Worm (Caenorhabditis elegans): Measurements from ENCODE around the gene F11E6.6.

The F11E6.6 gene

DNA sequence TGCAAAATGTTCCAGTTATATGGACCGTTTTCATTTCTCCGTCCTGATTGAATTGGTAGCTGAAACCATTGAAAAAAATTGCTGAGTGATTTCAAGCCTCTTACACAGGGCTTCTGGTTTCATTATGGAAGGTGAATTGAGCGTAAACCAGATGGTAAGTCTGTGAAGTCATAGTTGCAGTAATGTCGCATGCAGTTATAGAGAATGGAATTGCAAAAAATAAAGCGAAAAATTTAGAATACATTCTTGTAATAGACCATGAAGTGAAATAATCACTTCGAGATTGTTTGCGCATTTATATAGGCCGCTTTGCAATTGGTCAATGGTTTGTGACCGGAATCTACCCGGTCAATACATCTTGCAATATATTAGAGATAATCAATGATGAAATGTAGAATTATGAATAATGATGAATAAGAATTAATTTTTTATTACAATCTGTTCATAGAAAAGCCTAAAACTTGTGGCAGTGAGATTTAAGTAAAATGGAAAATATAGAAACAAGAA is 4.4 kb upstream of the F11E6.6 start, which contains the start of gene F11E6.4 (continued):
- no peak for TF ChIP-seq nhr-41 (GFP tag; IDR thresholded peaks at IDR 0.05)
- TF ChIP-seq dve-1 (tag; optimal IDR thresholded peaks at IDR 0.05; ENCODE audit: insufficient read depth): peak; percentile 32
- TF ChIP-seq ces-1 (GFP tag; optimal IDR thresholded peaks at IDR 0.05): no peak
- no peak for TF ChIP-seq ceh-20 (GFP tag; IDR thresholded peaks at IDR 0.05)
- TF ChIP-seq ama-1 (optimal IDR thresholded peaks at IDR 0.05): peak; percentile 51
- TF ChIP-seq ceh-82 (tag; optimal IDR thresholded peaks at IDR 0.05): no peak
- peak in 1 of 2 experiments; percentile 21 for TF ChIP-seq lsy-2 (tag; optimal IDR thresholded peaks at IDR 0.05)
- no peak for TF ChIP-seq zip-11 (GFP tag; IDR thresholded peaks at IDR 0.05)
- TF ChIP-seq nhr-25 (tag; optimal IDR thresholded peaks at IDR 0.05; ENCODE audit: borderline replicate concordance, insufficient read depth): peak; percentile 89
- peak in 1 of 2 experiments; percentile 4 for TF ChIP-seq unc-62 (GFP tag; optimal IDR thresholded peaks at IDR 0.05 in 1 of 2)
- no peak for TF ChIP-seq unc-62 (tag; optimal IDR thresholded peaks at IDR 0.05)
- no peak for TF ChIP-seq daf-16 (GFP tag; optimal IDR thresholded peaks at IDR 0.05)
- no peak for TF ChIP-seq daf-16 (tag; optimal IDR thresholded peaks at IDR 0.05)
- peak; percentile 43 for TF ChIP-seq T20F7.1 (GFP tag; optimal IDR thresholded peaks at IDR 0.05)
- TF ChIP-seq lin-15B (tag; optimal IDR thresholded peaks at IDR 0.05): no peak
- 0 out of 2 replicates have a peak, but pooled peaks have one; percentile 29 for TF ChIP-seq Y75B8A.6 (GFP tag; IDR thresholded peaks at IDR 0.05)
- no peak for TF ChIP-seq zfp-2 (tag; optimal IDR thresholded peaks at IDR 0.05)
- TF ChIP-seq F44E2.7 (GFP tag; IDR thresholded peaks at IDR 0.05): no peak

DNA sequence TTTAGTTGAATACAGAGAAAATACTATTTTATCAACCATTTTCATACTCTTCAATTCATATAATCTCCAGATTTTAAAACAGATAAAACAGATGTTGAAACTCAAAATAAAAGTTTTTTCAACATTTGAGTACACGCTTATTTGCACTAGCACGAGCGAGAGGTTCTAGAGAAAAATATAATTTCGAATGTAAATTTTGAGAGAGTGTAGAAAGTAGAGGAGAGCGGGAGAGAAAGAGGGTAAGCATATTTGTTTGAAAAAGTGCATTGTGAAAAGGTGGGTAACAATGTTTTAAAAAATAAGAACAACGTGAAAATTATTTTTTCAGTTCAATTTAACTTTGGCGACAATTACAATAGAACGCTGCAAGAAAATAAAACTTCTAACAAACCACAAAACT is 2.0 kb upstream of the F11E6.6 start:
- TF ChIP-seq tra-1 (GFP tag; IDR thresholded peaks at IDR 0.05): no peak
- TF ChIP-seq php-3 (GFP tag; IDR thresholded peaks at IDR 0.05): no peak
- TF ChIP-seq aha-1 (tag): peak; percentile 71

DNA sequence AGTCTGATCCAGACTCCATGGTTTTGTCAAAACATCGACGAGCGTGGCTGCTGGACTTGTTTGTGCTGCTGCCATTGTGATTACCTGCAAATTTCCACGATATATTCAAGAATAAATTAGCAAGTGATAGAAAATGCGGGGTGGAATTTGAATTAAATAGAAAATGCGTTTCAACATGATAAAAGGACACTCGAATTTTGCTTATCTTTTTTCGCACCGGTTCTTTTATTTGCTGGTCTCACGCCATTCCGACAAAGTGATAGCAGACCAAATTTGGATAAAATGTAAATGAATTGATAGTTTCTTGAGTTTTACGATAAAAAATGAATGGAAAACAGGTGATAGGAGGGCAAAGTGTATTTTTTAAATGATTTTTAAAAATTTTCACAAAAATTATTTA is 1.5 kb upstream of the F11E6.6 start, which contains the start of gene elo-2:
TSS of gene elo-2 (minus strand) at position 84 of the 400 bp plus-strand sequence.
- no peak for TF ChIP-seq nhr-10 (tag; optimal IDR thresholded peaks at IDR 0.05)
- TF ChIP-seq lin-1 (GFP tag; IDR thresholded peaks at IDR 0.05): no peak
- no peak for TF ChIP-seq lin-29 (GFP tag; IDR thresholded peaks at IDR 0.05)
- TF ChIP-seq R02D3.7 (tag; optimal IDR thresholded peaks at IDR 0.05): no peak
- TF ChIP-seq zag-1 (tag; optimal IDR thresholded peaks at IDR 0.05): no peak
- no peak for TF ChIP-seq zip-11 (GFP tag; IDR thresholded peaks at IDR 0.05)
- peak; percentile 7 for TF ChIP-seq nhr-77 (tag; optimal IDR thresholded peaks at IDR 0.05)
- peak; percentile 72 for TF ChIP-seq dmd-6 (GFP tag; IDR thresholded peaks at IDR 0.05)
- no peak for TF ChIP-seq dpl-1 (GFP tag; optimal IDR thresholded peaks at IDR 0.05)
- TF ChIP-seq ZK546.5 (tag; optimal IDR thresholded peaks at IDR 0.05): no peak
- TF ChIP-seq Y105C5A.15 (GFP tag; IDR thresholded peaks at IDR 0.05): no peak
- TF ChIP-seq lin-39 (tag; optimal IDR thresholded peaks at IDR 0.05): no peak
- peak; percentile 24 for TF ChIP-seq pqm-1 (tag; optimal IDR thresholded peaks at IDR 0.05)
- no peak for TF ChIP-seq nhr-237 (tag; optimal IDR thresholded peaks at IDR 0.05)
- no peak for TF ChIP-seq mdl-1 (tag; optimal IDR thresholded peaks at IDR 0.05)
- no peak for TF ChIP-seq ceh-32 (tag; optimal IDR thresholded peaks at IDR 0.05; ENCODE audit: poor library complexity)
- TF ChIP-seq ama-1 (optimal IDR thresholded peaks at IDR 0.05): no peak
- TF ChIP-seq php-3 (GFP tag; IDR thresholded peaks at IDR 0.05): peak; percentile 65; the same call in 1 of the 2 replicates
- TF ChIP-seq nhr-111 (GFP tag; optimal IDR thresholded peaks at IDR 0.05): no peak
- no peak for TF ChIP-seq hlh-30 (tag; optimal IDR thresholded peaks at IDR 0.05; ENCODE audit: insufficient read depth)
- no peak for TF ChIP-seq mep-1 (tag; optimal IDR thresholded peaks at IDR 0.05)
- TF ChIP-seq hlh-11 (tag; optimal IDR thresholded peaks at IDR 0.05): peak; percentile 66
- TF ChIP-seq aha-1 (tag): peak; percentile 91
- no peak for TF ChIP-seq arid-1 (GFP tag; conservative IDR thresholded peaks at IDR 0.05)
- no peak for TF ChIP-seq F10B5.3 (tag; optimal IDR thresholded peaks at IDR 0.05)
- no peak for TF ChIP-seq Y75B8A.6 (GFP tag; IDR thresholded peaks at IDR 0.05)
- TF ChIP-seq unc-62 (GFP tag; optimal IDR thresholded peaks at IDR 0.05 in 1 of 2): no peak
- no peak for TF ChIP-seq unc-62 (tag; optimal IDR thresholded peaks at IDR 0.05)
- peak; percentile 65 for TF ChIP-seq dve-1 (tag; optimal IDR thresholded peaks at IDR 0.05; ENCODE audit: insufficient read depth)
- TF ChIP-seq aly-2 (tag; optimal IDR thresholded peaks at IDR 0.05): no peak
- TF ChIP-seq D1046.2 (GFP tag; IDR thresholded peaks at IDR 0.05): no peak
- TF ChIP-seq nhr-28 (tag; optimal IDR thresholded peaks at IDR 0.05): peak; percentile 62
- no peak for TF ChIP-seq F49E8.2 (tag; optimal IDR thresholded peaks at IDR 0.05; ENCODE audit: borderline replicate concordance)
- TF ChIP-seq daf-16 (GFP tag; optimal IDR thresholded peaks at IDR 0.05): no peak
- TF ChIP-seq daf-16 (tag; optimal IDR thresholded peaks at IDR 0.05): peak; percentile 53
- no peak for TF ChIP-seq hif-1 (tag; optimal IDR thresholded peaks at IDR 0.05)
- no peak for TF ChIP-seq ceh-82 (tag; optimal IDR thresholded peaks at IDR 0.05)
- no peak for TF ChIP-seq tra-1 (GFP tag; IDR thresholded peaks at IDR 0.05)
